Worm (Caenorhabditis elegans): ENCODE measurements around the gene C42C1.3.

ce11 chrIV:12287628-12288027 lies 17.3 kb upstream of the C42C1.3 start, which contains the start of gene erl-1:
- TF ChIP-seq unc-62 (GFP tag; optimal IDR thresholded peaks at IDR 0.05) (no peak), nhr-76 (tag; optimal IDR thresholded peaks at IDR 0.05) (no peak), lsy-2 (tag; optimal IDR thresholded peaks at IDR 0.05) (no peak), lin-13 (tag; optimal IDR thresholded peaks at IDR 0.05) (no peak), sptf-1 (tag; optimal IDR thresholded peaks at IDR 0.05) (no peak), pha-4 (tag; optimal IDR thresholded peaks at IDR 0.05) (no peak), snpc-4 (tag; optimal IDR thresholded peaks at IDR 0.05) (no peak), mab-5 (tag; optimal IDR thresholded peaks at IDR 0.05) (no peak), ztf-11 (tag; optimal IDR thresholded peaks at IDR 0.05) (no peak), bed-3 (GFP tag; optimal IDR thresholded peaks at IDR 0.05) (no peak), unc-39 (tag; optimal IDR thresholded peaks at IDR 0.05) (no peak), ham-2 (GFP tag; optimal IDR thresholded peaks at IDR 0.05) (no peak), ceh-83 (GFP tag; optimal IDR thresholded peaks at IDR 0.05) (no peak), nhr-28 (tag; optimal IDR thresholded peaks at IDR 0.05) (no peak)
